Comparison of ENCODE assay signal across 6 fruit fly cellular contexts in genomic region chrX:7691947-7692739, dm6.
TF ChIP-seq lines count a peak whose summit lies in the region.

No protein-coding gene starts in this region.

- TF ChIP-seq CTCF in whole organism, embryonic (GFP tag; optimal IDR thresholded peaks at IDR 0.05; lab: Kevin White, UChicago), result no peak

TF ChIP-seq in whole organism, 6 proteins besides CTCF, POLR2A, EP300 and RAD21:
- no peak for TF ChIP-seq pan (optimal IDR thresholded peaks at IDR 0.05; lab: Kevin White, UChicago)
- TF ChIP-seq CG8478 (optimal IDR thresholded peaks at IDR 0.05; lab: Kevin White, UChicago), result no peak
- TF ChIP-seq Dll (optimal IDR thresholded peaks at IDR 0.05; lab: Kevin White, UChicago), result peak; percentile 54

TF ChIP-seq in whole organism, adult, 20 proteins besides CTCF, POLR2A, EP300 and RAD21 (continues in another document):
- peak; percentile 61 for TF ChIP-seq bab1 (GFP tag; optimal IDR thresholded peaks at IDR 0.05; lab: Kevin White, UChicago)
- TF ChIP-seq pad (GFP tag; optimal IDR thresholded peaks at IDR 0.05; lab: Kevin White, UChicago), result no peak
- TF ChIP-seq CG33017 (tag; optimal IDR thresholded peaks at IDR 0.05; lab: Kevin White, UChicago), result peak; percentile 87
- TF ChIP-seq CG12768 (GFP tag; optimal IDR thresholded peaks at IDR 0.05; lab: Kevin White, UChicago), result peak; percentile 61
- TF ChIP-seq Crg-1 (GFP tag; optimal IDR thresholded peaks at IDR 0.05; lab: Kevin White, UChicago), result no peak
- peak; percentile 66 for TF ChIP-seq CG7045 (GFP tag; optimal IDR thresholded peaks at IDR 0.05; lab: Kevin White, UChicago)
- peak; percentile 70 for TF ChIP-seq Hr96 (GFP tag; optimal IDR thresholded peaks at IDR 0.05; lab: Kevin White, UChicago)
- TF ChIP-seq CG1620 (GFP tag; optimal IDR thresholded peaks at IDR 0.05; lab: Kevin White, UChicago), result peak; percentile 49
- TF ChIP-seq CG11617 (GFP tag; optimal IDR thresholded peaks at IDR 0.05; lab: Kevin White, UChicago), result peak; percentile 95
- peak; percentile 52 for TF ChIP-seq kay (GFP tag; lab: Kevin White, UChicago; ENCODE audit: borderline replicate concordance)
- peak; percentile 10 for TF ChIP-seq ovo (GFP tag; optimal IDR thresholded peaks at IDR 0.05; lab: Kevin White, UChicago)
- TF ChIP-seq tj (GFP tag; optimal IDR thresholded peaks at IDR 0.05; lab: Kevin White, UChicago), result peak; percentile 78
- TF ChIP-seq CG7101 (tag; optimal IDR thresholded peaks at IDR 0.05; lab: Kevin White, UChicago), result peak; percentile 84
- TF ChIP-seq CG14711 (tag; optimal IDR thresholded peaks at IDR 0.05; lab: Kevin White, UChicago), result peak; percentile 68
- TF ChIP-seq cnc (optimal IDR thresholded peaks at IDR 0.05; lab: Kevin White, UChicago), result no peak
- peak; percentile 47 for TF ChIP-seq toe (GFP tag; optimal IDR thresholded peaks at IDR 0.05; lab: Kevin White, UChicago)
- no peak for TF ChIP-seq Mnt (GFP tag; optimal IDR thresholded peaks at IDR 0.05; lab: Kevin White, UChicago)
- peak; percentile 53 for TF ChIP-seq Clk (GFP tag; optimal IDR thresholded peaks at IDR 0.05; lab: Kevin White, UChicago)

TF ChIP-seq in whole organism, embryonic, 481 proteins besides CTCF, POLR2A, EP300 and RAD21 (continues in another document):
- TF ChIP-seq jing (GFP tag; optimal IDR thresholded peaks at IDR 0.05; lab: Kevin White, UChicago), result peak; percentile 33
- TF ChIP-seq Abd-B (GFP tag; optimal IDR thresholded peaks at IDR 0.05; lab: Kevin White, UChicago), result peak; percentile 58
- peak; percentile 6 for TF ChIP-seq gcm2 (GFP tag; optimal IDR thresholded peaks at IDR 0.05; lab: Kevin White, UChicago)
- TF ChIP-seq abd-A (tag; optimal IDR thresholded peaks at IDR 0.05; lab: Kevin White, UChicago), result no peak
- TF ChIP-seq CG17186 (GFP tag; optimal IDR thresholded peaks at IDR 0.05; lab: Kevin White, UChicago), result no peak
- peak; percentile 2 for TF ChIP-seq CG33213 (GFP tag; optimal IDR thresholded peaks at IDR 0.05; lab: Kevin White, UChicago)
- TF ChIP-seq ranshi (GFP tag; IDR thresholded peaks at IDR 0.05; lab: Robert Waterston, UW), result peak; percentile 59
- peak; percentile 52 for TF ChIP-seq CG15514 (GFP tag; optimal IDR thresholded peaks at IDR 0.05; lab: Kevin White, UChicago)
- TF ChIP-seq NC2β (GFP tag; optimal IDR thresholded peaks at IDR 0.05; lab: Kevin White, UChicago), result peak; percentile 36
- TF ChIP-seq CG18619 (GFP tag; optimal IDR thresholded peaks at IDR 0.05; lab: Kevin White, UChicago), result peak; percentile 76
- TF ChIP-seq lbe (GFP tag; optimal IDR thresholded peaks at IDR 0.05; lab: Kevin White, UChicago), result peak; percentile 31
- peak; percentile 93 to 98 for TF ChIP-seq Trl (optimal IDR thresholded peaks at IDR 0.05; lab: Kevin White, UChicago)
- TF ChIP-seq Trl (GFP tag; optimal IDR thresholded peaks at IDR 0.05; lab: Kevin White, UChicago), result peak; percentile 44
- no peak for TF ChIP-seq Stat92E (GFP tag; optimal IDR thresholded peaks at IDR 0.05; lab: Kevin White, UChicago)
- peak; percentile 57; the same call in 2 of the 3 replicates for TF ChIP-seq zfh1 (GFP tag; IDR thresholded peaks at IDR 0.05; lab: Robert Waterston, UW)
- TF ChIP-seq cad (GFP tag; optimal IDR thresholded peaks at IDR 0.05; lab: Kevin White, UChicago), result no peak
- TF ChIP-seq CG1233 (GFP tag; optimal IDR thresholded peaks at IDR 0.05; lab: Kevin White, UChicago), result peak; percentile 64
- TF ChIP-seq Usf (GFP tag; optimal IDR thresholded peaks at IDR 0.05; lab: Kevin White, UChicago), result no peak

TF ChIP-seq in whole organism, prepupa, 60 proteins besides CTCF, POLR2A, EP300 and RAD21 (continues in another document):
- TF ChIP-seq Smox (GFP tag; optimal IDR thresholded peaks at IDR 0.05; lab: Kevin White, UChicago) (peak; percentile 88), vri (GFP tag; optimal IDR thresholded peaks at IDR 0.05; lab: Kevin White, UChicago) (peak; percentile 89), CG34406 (GFP tag; optimal IDR thresholded peaks at IDR 0.05; lab: Kevin White, UChicago) (peak; percentile 85), Sox14 (GFP tag; optimal IDR thresholded peaks at IDR 0.05; lab: Kevin White, UChicago) (peak; percentile 77), Lpt (GFP tag; optimal IDR thresholded peaks at IDR 0.05; lab: Kevin White, UChicago) (peak; percentile 83), Ets96B (tag; optimal IDR thresholded peaks at IDR 0.05; lab: Kevin White, UChicago) (peak; percentile 87), esn (GFP tag; optimal IDR thresholded peaks at IDR 0.05; lab: Kevin White, UChicago) (peak; percentile 92), eg (GFP tag; IDR thresholded peaks at IDR 0.05; lab: Robert Waterston, UW) (peak; percentile 86; the same call in 2 of the 3 replicates), CG6792 (GFP tag; optimal IDR thresholded peaks at IDR 0.05; lab: Kevin White, UChicago) (peak; percentile 90), salr (GFP tag; optimal IDR thresholded peaks at IDR 0.05; lab: Kevin White, UChicago) (peak; percentile 62 to 82), Eip75B (GFP tag; optimal IDR thresholded peaks at IDR 0.05; lab: Kevin White, UChicago) (peak; percentile 81), ss (GFP tag; optimal IDR thresholded peaks at IDR 0.05; lab: Kevin White, UChicago) (peak; percentile 94), fd85E (GFP tag; optimal IDR thresholded peaks at IDR 0.05; lab: Kevin White, UChicago) (no peak), CG11762 (GFP tag; optimal IDR thresholded peaks at IDR 0.05; lab: Kevin White, UChicago; ENCODE audit: insufficient read depth) (peak; percentile 90), Hr38 (GFP tag; optimal IDR thresholded peaks at IDR 0.05; lab: Kevin White, UChicago) (no peak), Eip93F (GFP tag; optimal IDR thresholded peaks at IDR 0.05; lab: Kevin White, UChicago) (peak; percentile 58), CG3032 (tag; optimal IDR thresholded peaks at IDR 0.05; lab: Kevin White, UChicago) (peak; percentile 85), fd59A (GFP tag; optimal IDR thresholded peaks at IDR 0.05; lab: Kevin White, UChicago) (peak; percentile 61)

TF ChIP-seq in whole organism, pupa, 21 proteins besides CTCF, POLR2A, EP300 and RAD21 (continues in another document):
- TF ChIP-seq Pif1A (GFP tag; optimal IDR thresholded peaks at IDR 0.05; lab: Kevin White, UChicago) (peak; percentile 88), rn (GFP tag; IDR thresholded peaks at IDR 0.05; lab: Robert Waterston, UW) (no peak), CG34367 (tag; optimal IDR thresholded peaks at IDR 0.05; lab: Kevin White, UChicago) (peak; percentile 88), CG8159 (tag; optimal IDR thresholded peaks at IDR 0.05; lab: Kevin White, UChicago) (peak; percentile 90), CG14655 (GFP tag; optimal IDR thresholded peaks at IDR 0.05; lab: Kevin White, UChicago) (peak; percentile 80), CG8301 (tag; optimal IDR thresholded peaks at IDR 0.05; lab: Kevin White, UChicago) (peak; percentile 75), CG12605 (GFP tag; IDR thresholded peaks at IDR 0.05; lab: Robert Waterston, UW) (peak; percentile 94), CG32121 (GFP tag; IDR thresholded peaks at IDR 0.05; lab: Robert Waterston, UW) (peak; percentile 79), CG13204 (GFP tag; optimal IDR thresholded peaks at IDR 0.05; lab: Kevin White, UChicago) (peak; percentile 85), Ets98B (GFP tag; IDR thresholded peaks at IDR 0.05; lab: Robert Waterston, UW) (peak; percentile 71; the same call in 1 of the 2 replicates), Snoo (tag; optimal IDR thresholded peaks at IDR 0.05; lab: Kevin White, UChicago) (peak; percentile 83), Pif1B (GFP tag; optimal IDR thresholded peaks at IDR 0.05; lab: Kevin White, UChicago) (peak; percentile 85), D1 (tag; optimal IDR thresholded peaks at IDR 0.05; lab: Kevin White, UChicago) (peak; percentile 87), CG15710 (tag; optimal IDR thresholded peaks at IDR 0.05; lab: Kevin White, UChicago) (peak; percentile 85), CG9948 (tag; optimal IDR thresholded peaks at IDR 0.05; lab: Kevin White, UChicago) (peak; percentile 85), CG17806 (tag; optimal IDR thresholded peaks at IDR 0.05; lab: Kevin White, UChicago) (peak; percentile 82), CG10348 (GFP tag; IDR thresholded peaks at IDR 0.05; lab: Robert Waterston, UW) (0 out of 2 replicates have a peak, but pooled peaks have one; percentile 28), fd96Ca (GFP tag; IDR thresholded peaks at IDR 0.05; lab: Robert Waterston, UW) (no peak; the same call in 2 of the 3 replicates), gl (tag; optimal IDR thresholded peaks at IDR 0.05; lab: Kevin White, UChicago) (peak; percentile 96)

TF ChIP-seq in whole organism, wandering third instar larva, 38 proteins besides CTCF, POLR2A, EP300 and RAD21 (continues in another document):
- peak; percentile 64 for TF ChIP-seq Jra (GFP tag; optimal IDR thresholded peaks at IDR 0.05; lab: Kevin White, UChicago)
- peak; percentile 92 for TF ChIP-seq Dif (GFP tag; optimal IDR thresholded peaks at IDR 0.05; lab: Kevin White, UChicago; ENCODE audit: partially characterized antibody)
- no peak for TF ChIP-seq Rel (GFP tag; optimal IDR thresholded peaks at IDR 0.05; lab: Kevin White, UChicago)
- peak; percentile 63 for TF ChIP-seq Rel (tag; optimal IDR thresholded peaks at IDR 0.05; lab: Kevin White, UChicago)
- TF ChIP-seq Mio (GFP tag; optimal IDR thresholded peaks at IDR 0.05; lab: Kevin White, UChicago), result no peak
- no peak for TF ChIP-seq lola (GFP tag; optimal IDR thresholded peaks at IDR 0.05; lab: Kevin White, UChicago)
- TF ChIP-seq dl (GFP tag; optimal IDR thresholded peaks at IDR 0.05; lab: Kevin White, UChicago; ENCODE audit: insufficient read depth in 1 of 2, partially characterized antibody in 2 of 2), result peak; percentile 86 to 88
- TF ChIP-seq Hnf4 (GFP tag; optimal IDR thresholded peaks at IDR 0.05; lab: Kevin White, UChicago), result peak; percentile 81
- peak; percentile 91 for TF ChIP-seq h (GFP tag; optimal IDR thresholded peaks at IDR 0.05; lab: Kevin White, UChicago)
- no peak for TF ChIP-seq jim (GFP tag; optimal IDR thresholded peaks at IDR 0.05; lab: Kevin White, UChicago)
- TF ChIP-seq HLH106 (tag; optimal IDR thresholded peaks at IDR 0.05; lab: Kevin White, UChicago), result peak; percentile 88
- peak; percentile 12 for TF ChIP-seq dsf (GFP tag; optimal IDR thresholded peaks at IDR 0.05; lab: Kevin White, UChicago; ENCODE audit: borderline replicate concordance)
- peak; percentile 51 for TF ChIP-seq Hr83 (GFP tag; optimal IDR thresholded peaks at IDR 0.05; lab: Kevin White, UChicago; ENCODE audit: poor library complexity, severe bottlenecking)
- peak in 1 of 2 experiments; percentile 80 for TF ChIP-seq foxo (GFP tag; optimal IDR thresholded peaks at IDR 0.05; lab: Kevin White, UChicago)
- TF ChIP-seq dmrt93B (GFP tag; optimal IDR thresholded peaks at IDR 0.05; lab: Kevin White, UChicago), result peak; percentile 74
- no peak for TF ChIP-seq Dfd (GFP tag; optimal IDR thresholded peaks at IDR 0.05; lab: Kevin White, UChicago)
- peak; percentile 96 for TF ChIP-seq Sp1 (GFP tag; optimal IDR thresholded peaks at IDR 0.05; lab: Kevin White, UChicago)
- TF ChIP-seq N (GFP tag; optimal IDR thresholded peaks at IDR 0.05; lab: Kevin White, UChicago), result no peak
- TF ChIP-seq tai (GFP tag; optimal IDR thresholded peaks at IDR 0.05; lab: Kevin White, UChicago), result no peak
- TF ChIP-seq ey (GFP tag; optimal IDR thresholded peaks at IDR 0.05; lab: Kevin White, UChicago), result peak; percentile 84
- TF ChIP-seq brk (GFP tag; optimal IDR thresholded peaks at IDR 0.05; lab: Kevin White, UChicago), result peak; percentile 87
- TF ChIP-seq sv (GFP tag; optimal IDR thresholded peaks at IDR 0.05; lab: Kevin White, UChicago), result peak; percentile 63
